Worm (Caenorhabditis elegans) whole organism, L4/young adult: ENCODE data around the gene ugt-2.

ENCODE experiments used
- dao-5 ChIP-seq: sonication (generic microtip); optimal IDR thresholded peaks from 2 replicates; lab custom pipeline; 2016; ENCODE audit warnings: missing genotype, missing genetic modification characterization, moderate library complexity, missing compliant biosample characterization
- him-1 ChIP-seq: sonication (generic microtip); optimal IDR thresholded peaks from 2 replicates; lab custom pipeline; 2016; ENCODE audit warnings: missing genotype, missing genetic modification reagents, missing genetic modification characterization, missing compliant biosample characterization

ce11 chrV:10371177-10371576, 27.4 kb upstream of the ugt-2 start:
- no peak for TF ChIP-seq him-1
- TF ChIP-seq dao-5 (tag; lab: Kevin White, UChicago) = no peak
